Worm (Caenorhabditis elegans) whole organism, L2 larva: ENCODE data around the gene aptf-4.

ENCODE experiments used
- C34F6.9 ChIP-seq: fragments of 150-350 bp; optimal IDR thresholded peaks from 2 replicates; lab custom pipeline; 2014; ENCODE audit warnings: missing biosample characterization, missing genetic modification characterization
- R02D3.7 ChIP-seq: fragments of 150-350 bp; optimal IDR thresholded peaks from 2 replicates; lab custom pipeline; 2014; ENCODE audit warnings: missing biosample characterization, missing genetic modification characterization
- aly-2 ChIP-seq: fragments of 150-350 bp; optimal IDR thresholded peaks from 2 replicates; lab custom pipeline; 2014; ENCODE audit warnings: missing biosample characterization, missing genetic modification characterization
- blmp-1 ChIP-seq: sonication (generic microtip); optimal IDR thresholded peaks from 2 replicates; lab custom pipeline; 2017; ENCODE audit warnings: missing genetic modification characterization, mild to moderate bottlenecking, missing compliant biosample characterization, antibody characterized with exemption, moderate library complexity; ENCODE audit not compliant: insufficient read depth
- dmd-4 ChIP-seq: sonication (generic microtip); optimal IDR thresholded peaks from 2 replicates; lab custom pipeline; 2017; ENCODE audit warnings: missing biosample characterization, missing genetic modification characterization
- lsy-2 ChIP-seq, 2 experiments: fragments of 150-350 bp in 1 of 2; sonication (generic microtip) in 1 of 2; optimal IDR thresholded peaks; 2 replicates each; lab custom pipeline; 2014 to 2017; ENCODE audit warnings: missing biosample characterization in 2 of 2, missing genetic modification characterization in 2 of 2
- sem-4 ChIP-seq: fragments of 150-350 bp; optimal IDR thresholded peaks from 2 replicates; lab custom pipeline; 2014; ENCODE audit warnings: missing biosample characterization, missing genetic modification reagents, missing genetic modification characterization
- unc-62 ChIP-seq: fragments of 150-350 bp; optimal IDR thresholded peaks from 2 replicates; lab custom pipeline; 2014; ENCODE audit warnings: missing biosample characterization, missing genetic modification reagents, missing genetic modification characterization
- ztf-4 ChIP-seq: fragments of 150-350 bp; optimal IDR thresholded peaks from 2 replicates; lab custom pipeline; 2014; ENCODE audit warnings: missing biosample characterization, missing genetic modification characterization

DNA sequence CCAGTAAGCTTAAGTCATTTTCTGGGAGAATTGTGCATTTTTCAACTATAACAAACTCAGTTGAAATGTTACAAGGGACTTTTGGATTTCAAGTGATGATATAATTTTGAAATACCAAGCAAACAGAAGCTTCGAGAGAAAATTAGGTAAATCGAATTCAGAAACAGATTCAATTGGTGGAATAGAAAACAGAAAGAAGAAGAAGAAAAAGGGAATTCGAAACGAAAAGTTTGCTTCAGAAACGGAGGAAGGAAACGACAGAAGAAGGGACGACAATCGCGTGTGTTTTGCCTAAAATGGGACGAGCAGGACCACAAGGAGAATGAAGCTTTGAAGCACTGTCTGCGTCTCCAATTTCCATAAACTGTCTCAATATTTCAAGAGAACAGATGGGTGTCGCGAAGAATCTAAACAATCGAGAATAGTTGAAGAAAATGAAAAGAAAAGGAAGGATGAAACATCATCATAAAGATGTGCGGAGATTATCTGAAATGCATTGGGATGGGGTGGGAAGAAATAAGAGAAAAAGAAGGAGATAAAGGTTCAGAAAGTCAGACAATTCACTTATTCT, 3.0 kb upstream of the aptf-4 start:
- TF ChIP-seq sem-4: peak; percentile 29
- no peak for TF ChIP-seq aly-2
- TF ChIP-seq blmp-1 (tag; lab: Kevin White, UChicago): no peak
- no peak for TF ChIP-seq unc-62 (GFP tag; lab: Kevin White, UChicago)
- no peak for TF ChIP-seq R02D3.7 (tag; lab: Kevin White, UChicago)
- TF ChIP-seq lsy-2 (tag; optimal IDR thresholded peaks at IDR 0.05; lab: Kevin White, UChicago): peak in 1 of 2 experiments; percentile 18
- no peak for TF ChIP-seq C34F6.9
- no peak for TF ChIP-seq dmd-4
- TF ChIP-seq ztf-4: no peak
